Worm (Caenorhabditis elegans) whole organism, L2 larva: ENCODE data around the gene R02D5.1.

Experiments used
- gmeb-1 ChIP-seq: fragments of 150-350 bp; optimal IDR thresholded peaks from 2 replicates; lab custom pipeline; 2014; ENCODE audit warnings: missing biosample characterization, missing genetic modification characterization
- lin-39 ChIP-seq: fragments of 150-350 bp; optimal IDR thresholded peaks from 2 replicates; lab custom pipeline; 2014; ENCODE audit warnings: missing biosample characterization, missing genetic modification reagents, missing genetic modification characterization
- mab-5 ChIP-seq: fragments of 150-350 bp; optimal IDR thresholded peaks from 2 replicates; lab custom pipeline; 2014; ENCODE audit warnings: missing biosample characterization, missing genetic modification characterization
- skn-1 ChIP-seq: sonication (generic microtip); optimal IDR thresholded peaks from 2 replicates; lab custom pipeline; 2017; ENCODE audit warnings: missing biosample characterization, missing genetic modification characterization
- unc-62 ChIP-seq: fragments of 150-350 bp; optimal IDR thresholded peaks from 2 replicates; lab custom pipeline; 2014; ENCODE audit warnings: missing biosample characterization, missing genetic modification reagents, missing genetic modification characterization

DNA sequence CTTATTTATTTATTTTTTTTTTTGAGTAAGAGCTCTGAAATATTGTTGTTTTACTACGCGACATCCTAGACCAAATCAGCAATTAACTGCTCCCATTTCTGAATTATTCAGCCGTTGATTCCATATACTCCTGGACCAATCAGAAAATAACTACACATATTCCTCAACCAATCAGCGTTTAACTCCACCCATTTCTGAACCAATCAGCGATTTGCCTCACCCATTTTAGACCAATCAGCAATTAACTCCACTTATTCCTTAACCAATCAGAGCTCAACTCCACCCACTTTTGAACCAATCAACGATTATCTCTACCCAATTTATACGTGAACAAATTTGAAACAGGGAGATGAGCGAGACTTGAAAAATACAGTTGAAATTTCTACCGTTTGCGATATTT is 14.4 kb upstream of the R02D5.1 start:
- TF ChIP-seq skn-1 (tag; lab: Kevin White, UChicago), result no peak
- TF ChIP-seq mab-5 (tag; lab: Kevin White, UChicago), result no peak
- no peak for TF ChIP-seq gmeb-1
- no peak for TF ChIP-seq lin-39 (tag; lab: Kevin White, UChicago)
- TF ChIP-seq unc-62, result no peak
